Fruit fly (Drosophila melanogaster): Measurements from ENCODE around the gene CG44001.

DNA sequence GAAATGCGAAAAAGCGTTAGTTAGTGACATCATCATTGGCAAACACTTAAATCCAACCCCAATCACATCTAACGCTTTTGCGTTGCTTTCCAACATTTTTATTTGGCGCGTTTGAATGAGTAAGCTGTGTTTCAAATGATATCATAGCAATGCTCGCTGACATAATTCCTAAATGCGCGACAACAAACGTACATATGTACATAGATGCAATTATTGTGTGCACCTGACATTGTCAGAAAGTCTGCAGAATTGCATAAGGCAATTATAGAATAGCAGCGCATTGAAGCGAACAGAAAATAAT, 44.9 kb upstream of the CG44001 start:
- TF ChIP-seq psq (optimal IDR thresholded peaks at IDR 0.05) (no peak), usp (GFP tag; optimal IDR thresholded peaks at IDR 0.05) (no peak), CG8478 (optimal IDR thresholded peaks at IDR 0.05) (no peak)
